Worm (Caenorhabditis elegans) whole organism, L1 larva: ENCODE results near the gene F17C11.2.

Experiments
- C04F5.9 ChIP-seq: sonication (generic microtip); optimal IDR thresholded peaks from 2 replicates; lab custom pipeline; 2016; ENCODE audit warnings: missing genetic modification characterization, missing compliant biosample characterization
- C16A3.4 ChIP-seq: fragments of 150-350 bp; optimal IDR thresholded peaks from 2 replicates; lab custom pipeline; 2014; ENCODE audit warnings: missing biosample characterization, missing genetic modification characterization
- aha-1 ChIP-seq: fragments of 150-350 bp; optimal IDR thresholded peaks from 2 replicates; lab custom pipeline; 2014; ENCODE audit warnings: missing biosample characterization, missing genetic modification characterization
- aly-2 ChIP-seq: fragments of 150-350 bp; optimal IDR thresholded peaks from 2 replicates; lab custom pipeline; 2014; ENCODE audit warnings: missing biosample characterization, missing genetic modification characterization
- ama-1 ChIP-seq: fragments of 150-350 bp; optimal IDR thresholded peaks from 2 replicates; lab custom pipeline; 2014
- ceh-63 ChIP-seq: fragments of 200-800 bp; sonication (Bioruptor generic); optimal IDR thresholded peaks from 2 replicates; lab custom pipeline; 2018; ENCODE audit warnings: mild to moderate bottlenecking, missing genetic modification characterization, missing compliant biosample characterization
- ceh-8 ChIP-seq: fragments of 200-800 bp; sonication (Bioruptor generic); optimal IDR thresholded peaks from 2 replicates; lab custom pipeline; 2018; ENCODE audit warnings: mild to moderate bottlenecking, missing genetic modification characterization, moderate library complexity, missing compliant biosample characterization
- ceh-82 ChIP-seq, 3 experiments: fragments of 150-350 bp in 1 of 3; sonication (generic microtip) in 2 of 3; optimal IDR thresholded peaks; 2 replicates each; lab custom pipeline; 2014 to 2017; ENCODE audit warnings: missing biosample characterization in 3 of 3, missing genetic modification characterization in 3 of 3
- ceh-90 ChIP-seq: sonication (generic microtip); optimal IDR thresholded peaks from 2 replicates; lab custom pipeline; 2016; ENCODE audit warnings: missing genetic modification characterization, missing compliant biosample characterization
- ces-1 ChIP-seq: fragments of 150-350 bp; optimal IDR thresholded peaks from 2 replicates; lab custom pipeline; 2014; ENCODE audit warnings: missing biosample characterization, missing genetic modification reagents, missing genetic modification characterization
- dpl-1 ChIP-seq, 3 experiments: fragments of 150-350 bp in 2 of 3; sonication (generic microtip) in 1 of 3; optimal IDR thresholded peaks; 2 replicates each; lab custom pipeline; 2014 to 2017; ENCODE audit warnings: missing biosample characterization in 3 of 3, missing genetic modification characterization in 3 of 3, missing genetic modification reagents in 3 of 3
- dsc-1 ChIP-seq: sonication (generic microtip); optimal IDR thresholded peaks from 2 replicates; lab custom pipeline; 2016; ENCODE audit warnings: mild to moderate bottlenecking, missing genetic modification characterization, missing compliant biosample characterization
- efl-1 ChIP-seq, 4 experiments: fragments of 150-350 bp; optimal IDR thresholded peaks in 3 of 4; peaks in 1 of 4; 1 replicate in 1 of 4; 2 replicates in 3 of 4; lab custom pipeline; 2014; ENCODE audit warnings: missing biosample characterization in 2 of 4, missing genetic modification characterization in 2 of 4, missing genetic modification reagents in 2 of 4
- elt-2 ChIP-seq: sonication (generic microtip); optimal IDR thresholded peaks from 2 replicates; lab custom pipeline; 2016; ENCODE audit warnings: missing genetic modification characterization, mild to moderate bottlenecking, inconsistent platforms, missing compliant biosample characterization, missing genetic modification reagents
- elt-3 ChIP-seq, 6 experiments: fragments of 150-350 bp in 1 of 6; sonication (generic microtip); optimal IDR thresholded peaks; 2 replicates each; lab custom pipeline; 2017 to 2018; ENCODE audit warnings: missing biosample characterization in 6 of 6, missing genetic modification characterization in 6 of 6, inconsistent platforms in 1 of 6
- ets-5 ChIP-seq: fragments of 200-800 bp; sonication (Bioruptor generic); IDR thresholded peaks from 2 replicates; pipeline ENCODE4 v1.3.6; 2022; ENCODE audit warnings: missing genetic modification characterization, missing compliant biosample characterization
- fos-1 ChIP-seq: fragments of 150-350 bp; optimal IDR thresholded peaks from 2 replicates; lab custom pipeline; 2014; ENCODE audit warnings: missing biosample characterization, missing genetic modification characterization
- isw-1 ChIP-seq: fragments of 200-800 bp; sonication (Bioruptor generic); IDR thresholded peaks from 2 replicates; pipeline ENCODE4 v1.3.6; 2022; ENCODE audit warnings: missing genetic modification characterization, missing compliant biosample characterization
- lin-13 ChIP-seq: fragments of 150-350 bp; optimal IDR thresholded peaks from 2 replicates; lab custom pipeline; 2014; ENCODE audit warnings: missing biosample characterization, missing genetic modification reagents, missing genetic modification characterization
- lin-15B ChIP-seq: fragments of 150-350 bp; sonication (generic microtip); optimal IDR thresholded peaks from 3 replicates; lab custom pipeline; 2014; ENCODE audit warnings: missing biosample characterization, missing genetic modification characterization
- lin-35 ChIP-seq, 2 experiments: fragments of 150-350 bp; optimal IDR thresholded peaks; 2 replicates each; lab custom pipeline; 2014; ENCODE audit warnings: missing biosample characterization in 2 of 2, missing genetic modification characterization in 2 of 2, missing genetic modification reagents in 2 of 2
- lin-39 ChIP-seq: fragments of 150-350 bp; optimal IDR thresholded peaks from 2 replicates; lab custom pipeline; 2014; ENCODE audit warnings: missing biosample characterization, missing genetic modification reagents, missing genetic modification characterization
- lir-3 ChIP-seq: sonication (generic microtip); optimal IDR thresholded peaks from 2 replicates; lab custom pipeline; 2016; ENCODE audit warnings: mild to moderate bottlenecking, missing genetic modification characterization, moderate library complexity, missing compliant biosample characterization; ENCODE audit not compliant: poor library complexity
- mab-9 ChIP-seq: fragments of 200-800 bp; sonication (Bioruptor generic); IDR thresholded peaks from 2 replicates; pipeline ENCODE4 v1.3.6; 2022; ENCODE audit warnings: missing genetic modification reagents, missing genetic modification characterization, missing compliant biosample characterization
- mef-2 ChIP-seq: fragments of 150-350 bp; optimal IDR thresholded peaks from 2 replicates; lab custom pipeline; 2014; ENCODE audit warnings: missing biosample characterization, missing genetic modification characterization
- nhr-11 ChIP-seq: fragments of 150-350 bp; optimal IDR thresholded peaks from 2 replicates; lab custom pipeline; 2014; ENCODE audit warnings: missing biosample characterization, missing genetic modification characterization
- nhr-19 ChIP-seq: fragments of 200-800 bp; sonication (Bioruptor generic); conservative IDR thresholded peaks from 2 replicates; pipeline ENCODE4 v1.3.6; 2022; ENCODE audit warnings: missing genetic modification characterization, missing compliant biosample characterization
- nhr-20 ChIP-seq: sonication (generic microtip); optimal IDR thresholded peaks from 2 replicates; lab custom pipeline; 2016; ENCODE audit warnings: mild to moderate bottlenecking, missing genetic modification characterization, missing compliant biosample characterization
- nhr-28 ChIP-seq: fragments of 150-350 bp; optimal IDR thresholded peaks from 2 replicates; lab custom pipeline; 2014; ENCODE audit warnings: missing biosample characterization, missing genetic modification characterization
- nhr-71 ChIP-seq: sonication (generic microtip); optimal IDR thresholded peaks from 2 replicates; lab custom pipeline; 2016; ENCODE audit warnings: mild to moderate bottlenecking, missing genetic modification characterization, moderate library complexity, missing compliant biosample characterization
- nhr-76 ChIP-seq: sonication (generic microtip); optimal IDR thresholded peaks from 2 replicates; lab custom pipeline; 2017; ENCODE audit warnings: missing biosample characterization, missing genetic modification characterization
- pax-3 ChIP-seq: fragments of 200-800 bp; sonication (Bioruptor generic); optimal IDR thresholded peaks from 2 replicates; lab custom pipeline; 2018; ENCODE audit warnings: mild to moderate bottlenecking, missing genetic modification characterization, moderate library complexity, missing compliant biosample characterization
- pqm-1 ChIP-seq: sonication (generic microtip); optimal IDR thresholded peaks from 3 replicates; lab custom pipeline; 2017; ENCODE audit warnings: missing biosample characterization, missing genetic modification characterization
- rnt-1 ChIP-seq: sonication (generic microtip); optimal IDR thresholded peaks from 2 replicates; lab custom pipeline; 2016; ENCODE audit warnings: mild to moderate bottlenecking, missing genetic modification characterization, moderate library complexity, missing compliant biosample characterization
- skn-1 ChIP-seq: fragments of 150-350 bp; optimal IDR thresholded peaks from 2 replicates; lab custom pipeline; 2014; ENCODE audit warnings: missing biosample characterization, missing genetic modification characterization
- snpc-4 ChIP-seq: fragments of 150-350 bp; optimal IDR thresholded peaks from 2 replicates; lab custom pipeline; 2014; ENCODE audit warnings: missing biosample characterization, missing genetic modification characterization
- snu-23 ChIP-seq: sonication (generic microtip); optimal IDR thresholded peaks from 2 replicates; lab custom pipeline; 2016; ENCODE audit warnings: missing genetic modification characterization, missing compliant biosample characterization
- sptf-1 ChIP-seq: fragments of 150-350 bp; optimal IDR thresholded peaks from 2 replicates; lab custom pipeline; 2014; ENCODE audit warnings: missing biosample characterization, missing genetic modification characterization
- tbx-2 ChIP-seq: sonication (generic microtip); optimal IDR thresholded peaks from 2 replicates; lab custom pipeline; 2016; ENCODE audit warnings: missing genetic modification characterization, missing compliant biosample characterization
- tlp-1 ChIP-seq: fragments of 150-350 bp; optimal IDR thresholded peaks from 2 replicates; lab custom pipeline; 2014; ENCODE audit warnings: missing biosample characterization, missing genetic modification characterization
- unc-130 ChIP-seq: fragments of 150-350 bp; optimal IDR thresholded peaks from 2 replicates; lab custom pipeline; 2017; ENCODE audit warnings: missing biosample characterization, missing genetic modification characterization, inconsistent platforms
- unc-30 ChIP-seq: sonication (generic microtip); optimal IDR thresholded peaks from 2 replicates; lab custom pipeline; 2017; ENCODE audit warnings: missing biosample characterization, missing genetic modification characterization
- unc-98 ChIP-seq: fragments of 200-800 bp; sonication (Bioruptor generic); IDR thresholded peaks from 2 replicates; pipeline ENCODE4 v1.3.6; 2022; ENCODE audit warnings: missing genetic modification characterization, missing compliant biosample characterization
- vab-15 ChIP-seq: sonication (generic microtip); optimal IDR thresholded peaks from 2 replicates; lab custom pipeline; 2017; ENCODE audit warnings: missing genotype, mild to moderate bottlenecking, missing genetic modification characterization, missing compliant biosample characterization
- xbp-1 ChIP-seq: sonication (generic microtip); optimal IDR thresholded peaks from 2 replicates; lab custom pipeline; 2016; ENCODE audit warnings: missing genetic modification characterization, missing compliant biosample characterization
- zip-4 ChIP-seq: fragments of 200-800 bp; sonication (Bioruptor generic); optimal IDR thresholded peaks from 2 replicates; lab custom pipeline; 2018; ENCODE audit warnings: mild to moderate bottlenecking, missing genetic modification characterization, moderate library complexity, missing compliant biosample characterization
- ztf-11 ChIP-seq, 2 experiments: sonication (generic microtip); optimal IDR thresholded peaks; 2 replicates each; lab custom pipeline; 2016 to 2017; ENCODE audit warnings: missing genetic modification characterization in 2 of 2, missing biosample characterization in 1 of 2, missing compliant biosample characterization in 1 of 2
- ztf-4 ChIP-seq: fragments of 150-350 bp; optimal IDR thresholded peaks from 2 replicates; lab custom pipeline; 2014; ENCODE audit warnings: missing biosample characterization, missing genetic modification characterization

The F17C11.2 gene

DNA sequence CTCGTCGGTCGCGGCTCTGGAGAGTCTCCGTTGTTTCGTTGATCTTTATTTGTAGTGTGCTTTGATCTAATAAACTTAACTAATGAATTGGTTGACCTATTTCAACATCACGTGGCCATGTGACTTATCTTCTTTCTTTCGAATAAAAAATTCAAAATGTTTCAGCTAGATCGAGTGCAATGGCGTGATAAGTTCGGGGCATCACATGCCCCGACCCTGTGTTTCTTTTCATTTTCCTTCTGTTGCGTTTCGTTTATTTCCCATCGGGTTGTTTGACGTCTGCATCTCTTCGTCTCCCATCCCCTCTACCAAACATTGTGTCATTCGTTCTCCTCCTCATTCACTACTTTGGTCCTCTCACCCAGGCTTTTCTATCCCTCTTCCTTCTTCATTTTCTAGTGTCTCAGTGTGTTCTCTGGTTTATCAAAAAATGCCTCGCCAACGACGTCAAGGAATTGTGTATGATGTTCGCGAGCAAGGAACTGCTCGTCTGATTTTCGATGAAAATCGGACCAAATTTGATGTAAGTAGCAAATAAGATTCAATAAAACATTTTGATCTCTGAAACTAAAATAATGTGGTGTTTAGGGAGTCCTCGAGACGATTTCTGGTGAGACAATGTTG lies 3.7 kb downstream of the F17C11.2 start, which contains the start of gene F17C11.4 (continued):
- TF ChIP-seq efl-1 (optimal IDR thresholded peaks at IDR 0.05; lab: Kevin White, UChicago), result peak; percentile 43 to 51
- peak; percentile 43 to 94 for TF ChIP-seq efl-1 (GFP tag; optimal IDR thresholded peaks at IDR 0.05 in 1 of 2; lab: Kevin White, UChicago)
- TF ChIP-seq lin-35 (GFP tag; optimal IDR thresholded peaks at IDR 0.05; lab: Kevin White, UChicago), result peak; percentile 69 to 78
- TF ChIP-seq isw-1 (GFP tag; lab: Robert Waterston, UW), result peak; percentile 12; the same call in 1 of the 2 replicates
- peak; percentile 67 for TF ChIP-seq dsc-1
- TF ChIP-seq ceh-90, result no peak
- no peak for TF ChIP-seq aly-2 (tag; lab: Kevin White, UChicago)
- peak; percentile 21 for TF ChIP-seq zip-4 (GFP tag; lab: Kevin White, UChicago)
- TF ChIP-seq elt-2 (tag; lab: Kevin White, UChicago), result peak; percentile 75
- TF ChIP-seq fos-1 (tag; lab: Kevin White, UChicago), result peak; percentile 47
- TF ChIP-seq snu-23, result peak; percentile 95
- no peak for TF ChIP-seq sptf-1 (tag; lab: Kevin White, UChicago)
- TF ChIP-seq unc-130 (tag; lab: Kevin White, UChicago), result peak; percentile 98
- no peak for TF ChIP-seq ces-1 (GFP tag; lab: Kevin White, UChicago)
- peak; percentile 77 for TF ChIP-seq rnt-1 (tag; lab: Kevin White, UChicago)
- TF ChIP-seq ceh-8 (GFP tag; lab: Kevin White, UChicago), result peak; percentile 59
- peak; percentile 52 for TF ChIP-seq ama-1 (lab: Kevin White, UChicago)
- TF ChIP-seq pax-3 (tag; lab: Kevin White, UChicago), result no peak
- TF ChIP-seq ztf-11 (tag; optimal IDR thresholded peaks at IDR 0.05; lab: Kevin White, UChicago), result no peak
- TF ChIP-seq aha-1 (tag; lab: Kevin White, UChicago), result no peak
- peak; percentile 42 for TF ChIP-seq nhr-11 (tag; lab: Kevin White, UChicago)
- no peak for TF ChIP-seq lin-15B (tag; lab: Kevin White, UChicago)
- TF ChIP-seq unc-30 (tag; lab: Kevin White, UChicago), result no peak
- peak; percentile 71 for TF ChIP-seq snpc-4 (tag; lab: Kevin White, UChicago)
- TF ChIP-seq dpl-1 (GFP tag; optimal IDR thresholded peaks at IDR 0.05; lab: Kevin White, UChicago), result peak; percentile 48 to 63 (median 55)
- TF ChIP-seq tlp-1 (tag; lab: Kevin White, UChicago), result no peak
- peak; percentile 88 for TF ChIP-seq tbx-2 (tag; lab: Kevin White, UChicago)
- TF ChIP-seq elt-3 (tag; optimal IDR thresholded peaks at IDR 0.05; lab: Kevin White, UChicago), result peak in 2 of 6 experiments; percentile 39 to 84
- peak; percentile 57; the same call in 1 of the 2 replicates for TF ChIP-seq unc-98 (GFP tag; lab: Robert Waterston, UW)
- TF ChIP-seq nhr-20 (tag; lab: Kevin White, UChicago), result peak; percentile 97
- no peak for TF ChIP-seq ets-5 (GFP tag; lab: Robert Waterston, UW)
- peak; percentile 78 for TF ChIP-seq lir-3 (tag; lab: Kevin White, UChicago)
- TF ChIP-seq nhr-76, result no peak
- TF ChIP-seq lin-39 (tag; lab: Kevin White, UChicago), result peak; percentile 81
- TF ChIP-seq ztf-4 (tag; lab: Kevin White, UChicago), result peak; percentile 84
- TF ChIP-seq nhr-71 (tag; lab: Kevin White, UChicago), result peak; percentile 99
- TF ChIP-seq xbp-1, result peak; percentile 74
- peak; percentile 98 for TF ChIP-seq vab-15 (tag; lab: Kevin White, UChicago)
- TF ChIP-seq C16A3.4, result peak; percentile 66
- TF ChIP-seq nhr-19 (GFP tag; lab: Robert Waterston, UW), result peak; percentile 96
- peak; percentile 54; the same call in 1 of the 2 replicates for TF ChIP-seq mab-9
- no peak for TF ChIP-seq nhr-28 (tag; lab: Kevin White, UChicago)
- TF ChIP-seq ceh-82 (tag; optimal IDR thresholded peaks at IDR 0.05; lab: Kevin White, UChicago), result peak; percentile 27 to 66 (median 35)
- TF ChIP-seq skn-1 (tag; lab: Kevin White, UChicago), result peak; percentile 35
- TF ChIP-seq mef-2 (tag; lab: Kevin White, UChicago), result peak; percentile 62
- TF ChIP-seq lin-13 (GFP tag; lab: Kevin White, UChicago), result peak; percentile 78
- no peak for TF ChIP-seq pqm-1 (tag; lab: Kevin White, UChicago)
- TF ChIP-seq ceh-63, result no peak
- TF ChIP-seq C04F5.9, result peak; percentile 25
